Fruit fly (Drosophila melanogaster) whole organism, embryonic: Measurements from ENCODE around the gene Argl.

Experiments used
- Abd-B ChIP-seq: fragments of 200-800 bp; sonication (Bioruptor generic); optimal IDR thresholded peaks from 2 replicates; lab custom pipeline; 2018; ENCODE audit warnings: missing biosample characterization, mild to moderate bottlenecking, missing genetic modification characterization, moderate library complexity
- Adf1 ChIP-seq: fragments of 200-800 bp; sonication (Bioruptor generic); IDR thresholded peaks from 2 replicates; pipeline ENCODE4 v1.3.6; 2022; ENCODE audit warnings: missing biosample characterization, missing genetic modification characterization
- Bteb2 ChIP-seq: fragments of 200-800 bp; sonication (Bioruptor generic); optimal IDR thresholded peaks from 2 replicates; lab custom pipeline; 2016; ENCODE audit warnings: missing biosample characterization, missing genetic modification characterization
- CG13296 ChIP-seq: fragments of 200-800 bp; sonication (Bioruptor generic); optimal IDR thresholded peaks from 3 replicates; lab custom pipeline; 2018; ENCODE audit warnings: missing biosample characterization, mild to moderate bottlenecking, missing genetic modification characterization
- CG15073 ChIP-seq: fragments of 200-800 bp; sonication (Bioruptor generic); optimal IDR thresholded peaks from 2 replicates; lab custom pipeline; 2016; ENCODE audit warnings: missing biosample characterization, missing genetic modification characterization
- CG17328 ChIP-seq: fragments of 200-800 bp; sonication (Bioruptor generic); IDR thresholded peaks from 2 replicates; pipeline ENCODE4 v1.3.6; 2022; ENCODE audit warnings: missing biosample characterization, missing genetic modification characterization
- CG17829 ChIP-seq: fragments of 200-800 bp; optimal IDR thresholded peaks from 2 replicates; lab custom pipeline; 2019; ENCODE audit warnings: missing biosample characterization, mild to moderate bottlenecking, missing genetic modification characterization, moderate library complexity
- CG17912 ChIP-seq: fragments of 200-800 bp; sonication (Bioruptor generic); optimal IDR thresholded peaks from 2 replicates; lab custom pipeline; 2018; ENCODE audit warnings: missing biosample characterization, mild to moderate bottlenecking, missing genetic modification characterization
- CG2678 ChIP-seq: fragments of 200-800 bp; sonication (Bioruptor generic); optimal IDR thresholded peaks from 3 replicates; lab custom pipeline; 2019; ENCODE audit warnings: missing biosample characterization, mild to moderate bottlenecking, missing genetic modification characterization, moderate library complexity
- CG3163 ChIP-seq: fragments of 200-800 bp; sonication (Bioruptor generic); optimal IDR thresholded peaks from 3 replicates; lab custom pipeline; 2016; ENCODE audit warnings: missing biosample characterization, missing genetic modification characterization
- CG3281 ChIP-seq: fragments of 200-800 bp; sonication (Bioruptor generic); optimal IDR thresholded peaks from 3 replicates; lab custom pipeline; 2017; ENCODE audit warnings: missing biosample characterization, mild to moderate bottlenecking, missing genetic modification characterization
- CG42726 ChIP-seq: fragments of 200-800 bp; sonication (Bioruptor generic); IDR thresholded peaks from 2 replicates; pipeline ENCODE4 v1.3.6; 2022; ENCODE audit warnings: missing biosample characterization, missing genetic modification characterization; ENCODE audit not compliant: partially characterized antibody
- CG4360 ChIP-seq: fragments of 200-800 bp; sonication (Bioruptor generic); IDR thresholded peaks from 2 replicates; pipeline ENCODE4 v1.3.6; 2022; ENCODE audit warnings: missing biosample characterization, missing genetic modification characterization
- CG4404 ChIP-seq: fragments of 200-800 bp; sonication (Bioruptor generic); IDR thresholded peaks from 2 replicates; pipeline ENCODE4 v1.3.6; 2022; ENCODE audit warnings: missing biosample characterization, missing genetic modification characterization
- CG4820 ChIP-seq: fragments of 200-800 bp; sonication (Bioruptor generic); optimal IDR thresholded peaks from 3 replicates; lab custom pipeline; 2016; ENCODE audit warnings: missing biosample characterization, missing genetic modification characterization
- CG6854 ChIP-seq: fragments of 200-800 bp; sonication (Bioruptor generic); optimal IDR thresholded peaks from 3 replicates; lab custom pipeline; 2017; ENCODE audit warnings: missing biosample characterization, mild to moderate bottlenecking, missing genetic modification characterization
- CG7745 ChIP-seq: fragments of 200-800 bp; sonication (Bioruptor generic); optimal IDR thresholded peaks from 2 replicates; lab custom pipeline; 2018; ENCODE audit warnings: missing biosample characterization, mild to moderate bottlenecking, missing genetic modification characterization, moderate library complexity
- CG7786 ChIP-seq: fragments of 200-800 bp; sonication (Bioruptor generic); optimal IDR thresholded peaks from 2 replicates; lab custom pipeline; 2016; ENCODE audit warnings: missing biosample characterization, missing genetic modification characterization
- CG7987 ChIP-seq: fragments of 200-800 bp; sonication (Bioruptor generic); optimal IDR thresholded peaks from 2 replicates; lab custom pipeline; 2018; ENCODE audit warnings: missing biosample characterization, mild to moderate bottlenecking, missing genetic modification characterization, moderate library complexity
- CG8388 ChIP-seq: fragments of 200-800 bp; sonication (Bioruptor generic); optimal IDR thresholded peaks from 2 replicates; lab custom pipeline; 2019; ENCODE audit warnings: missing biosample characterization, mild to moderate bottlenecking, missing genetic modification characterization, moderate library complexity
- CkIIα-i1 ChIP-seq: fragments of 200-800 bp; sonication (Bioruptor generic); IDR thresholded peaks from 2 replicates; pipeline ENCODE4 v1.3.6; 2022; ENCODE audit warnings: missing biosample characterization, missing genetic modification characterization
- Dad ChIP-seq: fragments of 200-800 bp; sonication (Bioruptor generic); optimal IDR thresholded peaks from 3 replicates; lab custom pipeline; 2016; ENCODE audit warnings: missing biosample characterization, missing genetic modification characterization
- Deaf1 ChIP-seq: fragments of 200-800 bp; optimal IDR thresholded peaks from 3 replicates; lab custom pipeline; 2019; ENCODE audit warnings: missing biosample characterization, mild to moderate bottlenecking, missing genetic modification characterization, moderate library complexity
- Hr51 ChIP-seq, 2 experiments: fragments of 200-800 bp; sonication (Bioruptor generic); optimal IDR thresholded peaks; 2 replicates in 1 of 2; 3 replicates in 1 of 2; lab custom pipeline; 2016 to 2018; ENCODE audit warnings: missing biosample characterization in 2 of 2, missing genetic modification characterization in 2 of 2, mild to moderate bottlenecking in 1 of 2, moderate library complexity in 1 of 2
- MTF-1 ChIP-seq: fragments of 200-800 bp; sonication (Bioruptor generic); optimal IDR thresholded peaks from 2 replicates; lab custom pipeline; 2018; ENCODE audit warnings: missing biosample characterization, mild to moderate bottlenecking, missing genetic modification characterization, borderline replicate concordance
- Med ChIP-seq: fragments of 200-800 bp; sonication (Bioruptor generic); peaks from one replicate; lab custom pipeline; 2016; ENCODE audit warnings: missing biosample characterization, missing genetic modification characterization, mild to moderate bottlenecking, inconsistent platforms, moderate library complexity
- Nf-YA ChIP-seq: fragments of 200-800 bp; sonication (Bioruptor generic); IDR thresholded peaks from 2 replicates; pipeline ENCODE4 v1.3.6; 2022; ENCODE audit warnings: missing biosample characterization, missing genetic modification characterization
- NfI ChIP-seq: fragments of 200-800 bp; sonication (Bioruptor generic); optimal IDR thresholded peaks from 3 replicates; lab custom pipeline; 2018; ENCODE audit warnings: missing biosample characterization, mild to moderate bottlenecking, missing genetic modification characterization, moderate library complexity
- Six4 ChIP-seq: fragments of 200-800 bp; sonication (Bioruptor generic); optimal IDR thresholded peaks from 2 replicates; lab custom pipeline; 2016; ENCODE audit warnings: missing biosample characterization, missing genetic modification characterization
- Sox102F ChIP-seq: fragments of 200-800 bp; sonication (Bioruptor generic); optimal IDR thresholded peaks from 2 replicates; lab custom pipeline; 2018; ENCODE audit warnings: missing biosample characterization, mild to moderate bottlenecking, missing genetic modification characterization, moderate library complexity
- Usf ChIP-seq: fragments of 200-800 bp; sonication (Bioruptor generic); optimal IDR thresholded peaks from 2 replicates; lab custom pipeline; 2017; ENCODE audit warnings: missing genotype, missing biosample characterization, missing genetic modification characterization
- aop ChIP-seq: fragments of 200-800 bp; sonication (Bioruptor generic); IDR thresholded peaks from 2 replicates; pipeline ENCODE4 v1.3.6; 2022; ENCODE audit warnings: missing biosample characterization, missing genetic modification characterization
- bab2 ChIP-seq: fragments of 200-800 bp; sonication (Bioruptor generic); optimal IDR thresholded peaks from 2 replicates; lab custom pipeline; 2016; ENCODE audit warnings: missing biosample characterization, missing genetic modification characterization
- crp ChIP-seq, 2 experiments: fragments of 200-800 bp; sonication (Bioruptor generic); optimal IDR thresholded peaks; 2 replicates in 1 of 2; 3 replicates in 1 of 2; lab custom pipeline; 2017; ENCODE audit warnings: missing biosample characterization in 2 of 2, missing genetic modification characterization in 2 of 2, mild to moderate bottlenecking in 1 of 2, moderate library complexity in 1 of 2
- cwo ChIP-seq: fragments of 200-800 bp; sonication (Bioruptor generic); optimal IDR thresholded peaks from 3 replicates; lab custom pipeline; 2017; ENCODE audit warnings: missing biosample characterization, missing genetic modification characterization, mild to moderate bottlenecking, moderate library complexity, missing genetic modification reagents
- gsb ChIP-seq: fragments of 200-800 bp; sonication (Bioruptor generic); IDR thresholded peaks from 2 replicates; pipeline ENCODE4 v1.3.6; 2022; ENCODE audit warnings: missing biosample characterization, missing genetic modification characterization
- insv ChIP-seq, 2 experiments: fragments of 200-800 bp; sonication (Bioruptor generic); optimal IDR thresholded peaks; 3 replicates each; lab custom pipeline; 2016 to 2018; ENCODE audit warnings: missing biosample characterization in 2 of 2, missing genetic modification characterization in 2 of 2
- kni ChIP-seq: fragments of 200-800 bp; sonication (Bioruptor generic); optimal IDR thresholded peaks from 3 replicates; lab custom pipeline; 2017; ENCODE audit warnings: mild to moderate bottlenecking, missing biosample characterization, missing genetic modification reagents, missing genetic modification characterization
- lbe ChIP-seq: fragments of 200-800 bp; sonication (Bioruptor generic); optimal IDR thresholded peaks from 2 replicates; lab custom pipeline; 2016; ENCODE audit warnings: missing biosample characterization, mild to moderate bottlenecking, missing genetic modification characterization
- lola ChIP-seq, 3 experiments: fragments of >200 bp in 2 of 3; fragments of 200-800 bp in 1 of 3; sonication (Bioruptor generic) in 1 of 3; optimal IDR thresholded peaks; 2 replicates each; lab custom pipeline; 2017 to 2019; ENCODE audit warnings: missing biosample characterization in 3 of 3, missing genetic modification characterization in 3 of 3, mild to moderate bottlenecking in 1 of 3, moderate library complexity in 1 of 3
- mirr ChIP-seq: fragments of 200-800 bp; sonication (Bioruptor generic); optimal IDR thresholded peaks from 3 replicates; lab custom pipeline; 2018; ENCODE audit warnings: missing biosample characterization, mild to moderate bottlenecking, missing genetic modification characterization
- nerfin-2 ChIP-seq: fragments of 200-800 bp; sonication (Bioruptor generic); IDR thresholded peaks from 2 replicates; pipeline ENCODE4 v1.3.6; 2022; ENCODE audit warnings: missing biosample characterization, missing genetic modification characterization; ENCODE audit not compliant: partially characterized antibody
- nom ChIP-seq: fragments of 200-800 bp; sonication (Bioruptor generic); optimal IDR thresholded peaks from 2 replicates; lab custom pipeline; 2017; ENCODE audit warnings: missing biosample characterization, missing genetic modification characterization, mild to moderate bottlenecking, moderate library complexity, missing genetic modification reagents
- odd ChIP-seq: fragments of 200-800 bp; sonication (Bioruptor generic); optimal IDR thresholded peaks from 2 replicates; lab custom pipeline; 2017; ENCODE audit warnings: missing biosample characterization, mild to moderate bottlenecking, missing genetic modification characterization
- peb ChIP-seq: fragments of 200-800 bp; sonication (Bioruptor generic); IDR thresholded peaks from 2 replicates; pipeline ENCODE4 v1.3.6; 2022; ENCODE audit warnings: missing biosample characterization, missing genetic modification characterization
- sna ChIP-seq: fragments of 200-800 bp; sonication (Bioruptor generic); IDR thresholded peaks from 2 replicates; pipeline ENCODE4 v1.3.6; 2022; ENCODE audit warnings: missing biosample characterization, missing genetic modification characterization; ENCODE audit not compliant: partially characterized antibody
- tgo ChIP-seq: fragments of 200-800 bp; sonication (Bioruptor generic); IDR thresholded peaks from 3 replicates; pipeline ENCODE4 v1.3.6; 2022; ENCODE audit warnings: missing biosample characterization, missing genetic modification characterization
- tin ChIP-seq: fragments of 200-800 bp; sonication (Bioruptor generic); optimal IDR thresholded peaks from 3 replicates; lab custom pipeline; 2016; ENCODE audit warnings: missing biosample characterization, missing genetic modification characterization
- ttk ChIP-seq: fragments of 200-800 bp; sonication (Bioruptor generic); IDR thresholded peaks from 2 replicates; pipeline ENCODE4 v2.1.2; 2022; ENCODE audit warnings: missing biosample characterization, missing genetic modification characterization
- wdn ChIP-seq: fragments of 200-800 bp; sonication (Bioruptor generic); IDR thresholded peaks from 2 replicates; pipeline ENCODE4 v1.3.6; 2022; ENCODE audit warnings: missing biosample characterization, missing genetic modification characterization

Gene Argl

DNA sequence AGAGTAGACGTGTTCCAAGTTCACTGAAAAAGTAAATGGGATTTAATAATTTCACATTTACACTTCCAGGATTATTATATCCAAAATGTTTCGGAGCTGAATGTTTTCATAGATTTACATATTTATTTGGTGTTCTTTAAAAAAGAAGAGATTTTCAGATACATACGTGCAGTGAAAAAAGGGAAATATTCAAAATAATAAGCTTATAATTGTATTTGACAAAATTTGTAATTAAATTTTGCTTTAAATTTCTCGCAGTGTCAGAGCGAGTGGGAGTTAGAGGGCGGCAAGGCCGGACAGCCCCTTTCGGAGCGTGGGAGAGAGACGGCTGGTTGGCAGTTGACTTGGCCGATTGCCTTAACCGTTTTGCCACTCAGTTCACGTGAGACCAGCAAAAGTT lies 4.9 kb downstream of the Argl start, which contains the start of gene Tsp29Fb (continued):
- peak; percentile 49 for TF ChIP-seq CG6854 (GFP tag; lab: Kevin White, UChicago)
- TF ChIP-seq CG8388 (GFP tag; lab: Kevin White, UChicago): peak; percentile 65
- no peak for TF ChIP-seq CG17912 (GFP tag; lab: Kevin White, UChicago)
- no peak for TF ChIP-seq wdn (GFP tag; lab: Robert Waterston, UW)
- peak; percentile 81 for TF ChIP-seq Sox102F (GFP tag; lab: Kevin White, UChicago)
- TF ChIP-seq Six4 (GFP tag; lab: Kevin White, UChicago): peak; percentile 51
- TF ChIP-seq CG15073: no peak
- TF ChIP-seq CG7987 (GFP tag; lab: Kevin White, UChicago): no peak
- no peak for TF ChIP-seq gsb (GFP tag; lab: Robert Waterston, UW)
- TF ChIP-seq CG42726 (GFP tag; lab: Robert Waterston, UW): no peak
- peak; percentile 20 for TF ChIP-seq Dad
- TF ChIP-seq Deaf1 (tag; lab: Kevin White, UChicago): peak; percentile 61
- no peak for TF ChIP-seq aop (GFP tag; lab: Robert Waterston, UW)
- peak; percentile 47 for TF ChIP-seq Abd-B (GFP tag; lab: Kevin White, UChicago)
- TF ChIP-seq CG4360 (GFP tag; lab: Robert Waterston, UW): no peak
- no peak for TF ChIP-seq nom (GFP tag; lab: Kevin White, UChicago)
- no peak for TF ChIP-seq CG7745 (tag; lab: Kevin White, UChicago)
- TF ChIP-seq CG4404: peak; percentile 23; the same call in 1 of the 2 replicates
- TF ChIP-seq CG3281: peak; percentile 85
- peak; percentile 84 for TF ChIP-seq cwo
- peak; percentile 40 for TF ChIP-seq lbe (GFP tag; lab: Kevin White, UChicago)
- TF ChIP-seq Med (GFP tag; lab: Kevin White, UChicago): peak; percentile 89
- no peak for TF ChIP-seq peb (GFP tag; lab: Robert Waterston, UW)
- TF ChIP-seq CG17328 (GFP tag; lab: Robert Waterston, UW): no peak
- no peak for TF ChIP-seq CG3163 (GFP tag; lab: Kevin White, UChicago)
- no peak for TF ChIP-seq MTF-1 (GFP tag; lab: Kevin White, UChicago)
- peak in 1 of 2 experiments; percentile 17 for TF ChIP-seq crp (GFP tag; optimal IDR thresholded peaks at IDR 0.05; lab: Kevin White, UChicago)
- TF ChIP-seq CG13296 (GFP tag; lab: Kevin White, UChicago): peak; percentile 83
- peak; percentile 62 for TF ChIP-seq odd
- TF ChIP-seq ttk: peak; percentile 51
- no peak for TF ChIP-seq kni (GFP tag; lab: Kevin White, UChicago)
- peak; percentile 80 for TF ChIP-seq tgo (GFP tag; lab: Robert Waterston, UW)
- TF ChIP-seq CG4820 (GFP tag; lab: Kevin White, UChicago): peak; percentile 51
- no peak for TF ChIP-seq insv (GFP tag; optimal IDR thresholded peaks at IDR 0.05; lab: Kevin White, UChicago)
- TF ChIP-seq Adf1 (GFP tag; lab: Robert Waterston, UW): peak; percentile 50; the same call in 1 of the 2 replicates
- peak; percentile 58 for TF ChIP-seq Bteb2 (GFP tag; lab: Kevin White, UChicago)
- peak; percentile 92 for TF ChIP-seq CG2678 (tag; lab: Kevin White, UChicago)
- peak; percentile 45; the same call in 1 of the 2 replicates for TF ChIP-seq Nf-YA (GFP tag; lab: Robert Waterston, UW)
- no peak for TF ChIP-seq sna
- no peak for TF ChIP-seq CkIIα-i1 (GFP tag; lab: Robert Waterston, UW)
- TF ChIP-seq tin (GFP tag; lab: Kevin White, UChicago): peak; percentile 44
- peak; percentile 65 for TF ChIP-seq bab2 (GFP tag; lab: Kevin White, UChicago)
- TF ChIP-seq mirr: no peak
- TF ChIP-seq Hr51 (GFP tag; optimal IDR thresholded peaks at IDR 0.05; lab: Kevin White, UChicago): peak in 1 of 2 experiments; percentile 90
- no peak for TF ChIP-seq lola (GFP tag; optimal IDR thresholded peaks at IDR 0.05; lab: Kevin White, UChicago)
- no peak for TF ChIP-seq nerfin-2 (GFP tag; lab: Robert Waterston, UW)
- peak; percentile 58 for TF ChIP-seq Usf (GFP tag; lab: Kevin White, UChicago)
- TF ChIP-seq CG17829: peak; percentile 69
- peak; percentile 73 for TF ChIP-seq NfI (GFP tag; lab: Kevin White, UChicago)
- peak; percentile 71 for TF ChIP-seq CG7786 (GFP tag; lab: Kevin White, UChicago)
